Worm (Caenorhabditis elegans) whole organism, L4 larva: ENCODE results near the gene sek-1.

Experiments used
- F26F4.8 ChIP-seq: fragments of 200-800 bp; sonication (Bioruptor generic); conservative IDR thresholded peaks from 2 replicates; pipeline ENCODE4 v1.3.6; 2022; ENCODE audit warnings: missing genetic modification characterization, missing compliant biosample characterization
- F37D6.2 ChIP-seq: sonication (generic microtip); optimal IDR thresholded peaks from 2 replicates; lab custom pipeline; 2016; ENCODE audit warnings: mild to moderate bottlenecking, missing genetic modification characterization, missing compliant biosample characterization
- Y5F2A.4 ChIP-seq: fragments of 200-800 bp; sonication (Bioruptor generic); optimal IDR thresholded peaks from 2 replicates; lab custom pipeline; 2018; ENCODE audit warnings: mild to moderate bottlenecking, missing genetic modification characterization, missing compliant biosample characterization
- Y75B8A.6 ChIP-seq: fragments of 200-800 bp; sonication (Bioruptor generic); IDR thresholded peaks from 2 replicates; pipeline ENCODE4 v1.3.6; 2022; ENCODE audit warnings: missing genetic modification reagents, missing genetic modification characterization, missing compliant biosample characterization
- ZK337.2 ChIP-seq: fragments of 200-800 bp; sonication (Bioruptor generic); IDR thresholded peaks from 2 replicates; pipeline ENCODE4 v1.3.6; 2022; ENCODE audit warnings: missing genetic modification reagents, missing genetic modification characterization, missing compliant biosample characterization
- ZK546.5 ChIP-seq, 2 experiments: sonication (generic microtip); optimal IDR thresholded peaks; 2 replicates each; lab custom pipeline; 2017; ENCODE audit warnings: missing biosample characterization in 2 of 2, missing genetic modification characterization in 2 of 2
- ama-1 ChIP-seq: fragments of 150-350 bp; optimal IDR thresholded peaks from 2 replicates; lab custom pipeline; 2014; ENCODE audit warnings: inconsistent platforms, mixed read lengths
- ceh-20 ChIP-seq: fragments of 200-800 bp; sonication (Bioruptor generic); IDR thresholded peaks from 2 replicates; pipeline ENCODE4 v1.3.6; 2022; ENCODE audit warnings: missing genetic modification reagents, missing genetic modification characterization, missing compliant biosample characterization
- ceh-28 ChIP-seq: fragments of 150-350 bp; optimal IDR thresholded peaks from 2 replicates; lab custom pipeline; 2014; ENCODE audit warnings: missing biosample characterization, missing genetic modification reagents, missing genetic modification characterization
- ceh-82 ChIP-seq: sonication (generic microtip); optimal IDR thresholded peaks from 2 replicates; lab custom pipeline; 2017; ENCODE audit warnings: missing biosample characterization, missing genetic modification characterization
- cey-2 ChIP-seq: sonication (generic microtip); optimal IDR thresholded peaks from 3 replicates; lab custom pipeline; 2017; ENCODE audit warnings: missing genetic modification characterization, mild to moderate bottlenecking, missing compliant biosample characterization, antibody characterized with exemption, borderline replicate concordance; ENCODE audit not compliant: insufficient read depth
- daf-12 ChIP-seq: fragments of 150-350 bp; optimal IDR thresholded peaks from 2 replicates; lab custom pipeline; 2014; ENCODE audit warnings: missing biosample characterization, missing genetic modification reagents, missing genetic modification characterization
- daf-19 ChIP-seq: fragments of 200-800 bp; sonication (Bioruptor generic); conservative IDR thresholded peaks from 2 replicates; pipeline ENCODE4 v1.3.6; 2022; ENCODE audit warnings: missing genetic modification characterization, missing compliant biosample characterization
- daf-8 ChIP-seq: fragments of 200-800 bp; sonication (Bioruptor generic); IDR thresholded peaks from 2 replicates; pipeline ENCODE4 v1.3.6; 2022; ENCODE audit warnings: missing genetic modification characterization, missing compliant biosample characterization
- duxl-1 ChIP-seq: sonication (generic microtip); optimal IDR thresholded peaks from 2 replicates; lab custom pipeline; 2016; ENCODE audit warnings: mild to moderate bottlenecking, missing genetic modification characterization, moderate library complexity, missing compliant biosample characterization; ENCODE audit not compliant: poor library complexity
- dve-1 ChIP-seq: sonication (generic microtip); optimal IDR thresholded peaks from 2 replicates; lab custom pipeline; 2017; ENCODE audit warnings: antibody characterized with exemption, mild to moderate bottlenecking, missing genetic modification characterization, missing compliant biosample characterization; ENCODE audit not compliant: insufficient read depth
- egl-27 ChIP-seq: sonication (generic microtip); optimal IDR thresholded peaks from 3 replicates; lab custom pipeline; 2017; ENCODE audit warnings: missing biosample characterization, missing genetic modification reagents, missing genetic modification characterization
- fkh-10 ChIP-seq: fragments of 150-350 bp; optimal IDR thresholded peaks from 2 replicates; lab custom pipeline; 2014; ENCODE audit warnings: missing biosample characterization, missing genetic modification reagents, missing genetic modification characterization
- hif-1 ChIP-seq, 2 experiments: sonication (generic microtip); optimal IDR thresholded peaks; 2 replicates each; lab custom pipeline; 2016 to 2017; ENCODE audit warnings: missing compliant biosample characterization in 2 of 2, missing genetic modification characterization in 2 of 2, missing genetic modification reagents in 2 of 2, missing genotype in 2 of 2, mild to moderate bottlenecking in 1 of 2
- hlh-30 ChIP-seq: sonication (generic microtip); optimal IDR thresholded peaks from 2 replicates; lab custom pipeline; 2017; ENCODE audit warnings: antibody characterized with exemption, mild to moderate bottlenecking, missing genetic modification characterization, missing compliant biosample characterization; ENCODE audit not compliant: insufficient read depth
- hmg-1.1 ChIP-seq: fragments of 200-800 bp; sonication (Bioruptor generic); IDR thresholded peaks from 2 replicates; pipeline ENCODE4 v1.3.6; 2022; ENCODE audit warnings: missing genetic modification reagents, missing genetic modification characterization, missing compliant biosample characterization
- jun-1 ChIP-seq: fragments of 150-350 bp; optimal IDR thresholded peaks from 2 replicates; lab custom pipeline; 2014; ENCODE audit warnings: missing biosample characterization, missing genetic modification reagents, missing genetic modification characterization
- lin-15B ChIP-seq: fragments of 150-350 bp; sonication (generic microtip); optimal IDR thresholded peaks from 3 replicates; lab custom pipeline; 2014; ENCODE audit warnings: missing biosample characterization, missing genetic modification characterization
- lin-29 ChIP-seq: fragments of 200-800 bp; sonication (Bioruptor generic); IDR thresholded peaks from 2 replicates; pipeline ENCODE4 v1.3.6; 2022; ENCODE audit warnings: missing genetic modification reagents, missing genetic modification characterization, missing compliant biosample characterization
- lir-3 ChIP-seq: sonication (generic microtip); optimal IDR thresholded peaks from 2 replicates; lab custom pipeline; 2016; ENCODE audit warnings: mild to moderate bottlenecking, missing genetic modification characterization, missing compliant biosample characterization
- lsy-2 ChIP-seq, 2 experiments: fragments of 150-350 bp in 1 of 2; sonication (generic microtip) in 1 of 2; optimal IDR thresholded peaks; 2 replicates each; lab custom pipeline; 2014 to 2017; ENCODE audit warnings: missing biosample characterization in 2 of 2, missing genetic modification characterization in 2 of 2
- madf-5 ChIP-seq, 2 experiments: fragments of 200-800 bp; sonication (Bioruptor generic); IDR thresholded peaks; 2 replicates each; pipeline ENCODE4 v1.3.6; 2022; ENCODE audit warnings: missing compliant biosample characterization in 2 of 2, missing genetic modification characterization in 2 of 2
- mep-1 ChIP-seq: fragments of 150-350 bp; sonication (generic microtip); optimal IDR thresholded peaks from 3 replicates; lab custom pipeline; 2014; ENCODE audit warnings: missing biosample characterization, missing genetic modification characterization
- mes-2 ChIP-seq: sonication (generic microtip); optimal IDR thresholded peaks from 2 replicates; lab custom pipeline; 2016; ENCODE audit warnings: missing genotype, mild to moderate bottlenecking, missing genetic modification characterization, missing compliant biosample characterization; ENCODE audit not compliant: poor library complexity, severe bottlenecking
- mxl-2 ChIP-seq: fragments of 200-800 bp; sonication (Bioruptor generic); conservative IDR thresholded peaks from 2 replicates; pipeline ENCODE4 v1.3.6; 2022; ENCODE audit warnings: missing genetic modification reagents, missing genetic modification characterization, missing compliant biosample characterization
- nhr-102 ChIP-seq: sonication (generic microtip); optimal IDR thresholded peaks from 2 replicates; lab custom pipeline; 2016; ENCODE audit warnings: mild to moderate bottlenecking, missing genetic modification characterization, moderate library complexity, missing compliant biosample characterization
- nhr-11 ChIP-seq: fragments of 150-350 bp; optimal IDR thresholded peaks from 2 replicates; lab custom pipeline; 2014; ENCODE audit warnings: missing biosample characterization, missing genetic modification characterization
- nhr-111 ChIP-seq: fragments of 200-800 bp; sonication (Bioruptor generic); optimal IDR thresholded peaks from 2 replicates; lab custom pipeline; 2018; ENCODE audit warnings: mild to moderate bottlenecking, missing genetic modification characterization, missing compliant biosample characterization
- nhr-48 ChIP-seq: sonication (generic microtip); optimal IDR thresholded peaks from 2 replicates; lab custom pipeline; 2016; ENCODE audit warnings: mild to moderate bottlenecking, missing genetic modification characterization, missing compliant biosample characterization
- pha-4 ChIP-seq, 2 experiments: fragments of 150-350 bp in 1 of 2; fragments of 200-800 bp in 1 of 2; sonication (Bioruptor generic) in 1 of 2; IDR thresholded peaks in 1 of 2; optimal IDR thresholded peaks in 1 of 2; 2 replicates each; pipeline versions ENCODE4 v1.3.6 to Lab custom; 2014 to 2022; ENCODE audit warnings: missing genetic modification characterization in 2 of 2, missing genetic modification reagents in 2 of 2, missing biosample characterization in 1 of 2, missing compliant biosample characterization in 1 of 2
- pqm-1 ChIP-seq: sonication (generic microtip); optimal IDR thresholded peaks from 2 replicates; lab custom pipeline; 2017; ENCODE audit warnings: missing biosample characterization, missing genetic modification characterization
- rbr-2 ChIP-seq: sonication (generic microtip); optimal IDR thresholded peaks from 2 replicates; lab custom pipeline; 2016; ENCODE audit warnings: missing genotype, missing genetic modification characterization, missing compliant biosample characterization
- spr-1 ChIP-seq: sonication (generic microtip); optimal IDR thresholded peaks from 2 replicates; lab custom pipeline; 2016; ENCODE audit warnings: mild to moderate bottlenecking, missing genetic modification characterization, missing compliant biosample characterization
- tra-1 ChIP-seq: fragments of 200-800 bp; sonication (Bioruptor generic); IDR thresholded peaks from 2 replicates; pipeline ENCODE4 v1.3.6; 2022; ENCODE audit warnings: missing genetic modification reagents, missing genetic modification characterization, missing compliant biosample characterization
- unc-62 ChIP-seq, 3 experiments: fragments of 150-350 bp in 1 of 3; sonication (generic microtip); optimal IDR thresholded peaks in 2 of 3; peaks in 1 of 3; 1 replicate in 1 of 3; 2 replicates in 2 of 3; lab custom pipeline; 2014 to 2017; ENCODE audit warnings: missing biosample characterization in 3 of 3, missing genetic modification characterization in 3 of 3, missing genetic modification reagents in 3 of 3, missing genotype in 1 of 3
- zag-1 ChIP-seq: fragments of 150-350 bp; optimal IDR thresholded peaks from 2 replicates; lab custom pipeline; 2014; ENCODE audit warnings: missing biosample characterization, missing genetic modification characterization
- zip-11 ChIP-seq: fragments of 200-800 bp; sonication (Bioruptor generic); IDR thresholded peaks from 2 replicates; pipeline ENCODE4 v1.3.6; 2022; ENCODE audit warnings: missing genetic modification characterization, missing compliant biosample characterization
- ztf-7 ChIP-seq: fragments of 150-350 bp; optimal IDR thresholded peaks from 2 replicates; lab custom pipeline; 2014; ENCODE audit warnings: missing biosample characterization, missing genetic modification characterization

sek-1 gene

DNA sequence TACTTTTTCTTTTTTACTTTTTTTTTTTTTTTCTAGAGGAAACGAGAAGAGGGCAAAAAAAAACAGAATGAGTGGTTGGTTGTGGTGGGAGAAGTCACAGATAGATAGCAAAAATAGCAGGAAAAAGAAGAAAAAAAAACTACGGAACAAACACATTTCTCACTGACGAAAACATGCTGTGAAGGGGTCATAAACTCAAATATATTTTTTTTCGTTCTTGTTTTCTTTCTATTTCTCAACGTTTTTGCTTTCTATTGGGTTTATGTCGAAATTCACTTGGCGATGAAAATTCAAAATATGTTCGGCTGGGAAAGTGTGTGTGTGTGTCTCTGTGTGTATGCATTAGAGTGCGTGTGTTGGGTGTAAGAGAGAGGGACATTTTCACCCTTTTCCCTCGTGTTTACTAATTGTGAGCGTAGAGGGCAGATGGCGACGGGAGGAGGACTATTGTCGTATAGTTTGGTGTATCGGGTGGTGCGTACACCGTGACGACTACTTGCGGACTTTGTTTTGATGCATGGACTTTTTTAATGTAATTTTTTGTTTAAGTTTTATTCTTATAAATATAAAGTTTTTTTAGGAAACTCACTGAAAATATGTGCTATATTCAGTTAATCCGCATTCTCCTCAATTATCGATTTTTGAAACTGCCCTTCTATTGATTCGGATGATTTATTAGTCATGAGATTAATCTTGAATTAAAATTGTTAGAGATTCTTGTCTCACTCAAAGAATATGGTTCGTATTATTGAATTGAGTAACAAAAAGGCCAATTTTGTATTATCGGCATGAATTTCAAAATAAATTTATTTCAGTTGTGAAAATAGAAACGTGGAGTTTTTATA, 7.0 kb upstream of the sek-1 start (continued):
- peak in 1 of 2 experiments; percentile 49 for TF ChIP-seq hif-1 (tag; optimal IDR thresholded peaks at IDR 0.05; lab: Kevin White, UChicago)
- no peak for TF ChIP-seq ztf-7
- TF ChIP-seq nhr-102, result no peak
- no peak for TF ChIP-seq lin-29
- no peak for TF ChIP-seq spr-1

DNA sequence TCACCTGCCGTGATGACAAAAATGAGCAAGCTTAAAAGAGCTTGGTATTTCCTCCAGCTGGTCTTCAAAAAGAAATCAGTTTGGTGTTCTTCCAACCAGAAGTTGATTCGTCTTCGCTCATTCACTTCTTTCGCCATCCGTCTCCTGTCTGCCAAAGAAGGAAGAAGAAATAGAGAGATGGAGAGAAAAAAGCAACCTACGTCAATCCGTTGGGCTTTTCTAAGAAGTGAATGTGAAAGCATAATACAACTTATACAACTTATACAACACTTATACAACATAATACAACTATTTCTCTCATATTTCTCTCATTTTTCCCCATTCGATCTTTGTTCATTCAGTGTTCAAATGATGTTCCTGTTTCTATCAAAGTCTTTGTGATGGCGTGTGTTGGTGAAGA, 5.5 kb upstream of the sek-1 start:
- TF ChIP-seq nhr-11 (tag; lab: Kevin White, UChicago), result peak; percentile 26
- no peak for TF ChIP-seq ZK546.5 (tag; optimal IDR thresholded peaks at IDR 0.05; lab: Kevin White, UChicago)
- TF ChIP-seq nhr-48 (tag; lab: Kevin White, UChicago), result no peak
- TF ChIP-seq duxl-1 (tag; lab: Kevin White, UChicago), result no peak
- TF ChIP-seq mep-1 (tag; lab: Kevin White, UChicago), result peak; percentile 36
- no peak for TF ChIP-seq pha-4 (GFP tag; IDR thresholded peaks at IDR 0.05; lab: Robert Waterston, UW)
- no peak for TF ChIP-seq pha-4 (tag; optimal IDR thresholded peaks at IDR 0.05; lab: Kevin White, UChicago)
- no peak for TF ChIP-seq daf-12
- no peak for TF ChIP-seq lin-15B (tag; lab: Kevin White, UChicago)
- TF ChIP-seq, all 104 proteins: peak for 2

DNA sequence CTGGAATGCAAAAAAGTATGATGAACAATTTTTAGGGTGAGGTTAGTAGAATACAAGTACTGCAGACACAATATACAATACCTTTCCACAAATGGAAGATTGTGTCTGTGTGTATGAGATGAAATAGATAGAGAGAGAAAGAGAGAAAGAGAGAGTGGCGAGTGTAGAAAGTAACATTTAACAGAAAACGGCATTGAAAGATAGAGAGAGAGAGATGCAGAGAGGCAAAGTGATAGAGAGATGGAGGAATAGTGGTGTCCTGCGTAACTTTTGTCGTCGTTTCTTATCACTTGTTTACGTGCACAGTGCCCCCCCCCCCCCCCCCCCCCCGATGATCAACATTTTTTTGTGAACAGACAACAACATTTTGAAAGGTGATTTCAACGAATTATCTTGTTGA, 1.8 kb upstream of the sek-1 start:
- peak; percentile 30 for TF ChIP-seq hlh-30 (tag; lab: Kevin White, UChicago)
- no peak for TF ChIP-seq Y5F2A.4 (GFP tag; lab: Kevin White, UChicago)
- no peak for TF ChIP-seq rbr-2 (tag; lab: Kevin White, UChicago)
- no peak for TF ChIP-seq zag-1 (tag; lab: Kevin White, UChicago)
- no peak for TF ChIP-seq jun-1 (tag; lab: Kevin White, UChicago)
- TF ChIP-seq lin-15B (tag; lab: Kevin White, UChicago), result no peak
- TF ChIP-seq lir-3 (tag; lab: Kevin White, UChicago), result no peak
- TF ChIP-seq pha-4 (GFP tag; IDR thresholded peaks at IDR 0.05; lab: Robert Waterston, UW), result peak; percentile 45; the same call in 1 of the 2 replicates
- TF ChIP-seq pha-4 (tag; optimal IDR thresholded peaks at IDR 0.05; lab: Kevin White, UChicago), result no peak
- peak; percentile 60 for TF ChIP-seq mep-1 (tag; lab: Kevin White, UChicago)
- TF ChIP-seq hmg-1.1 (GFP tag; lab: Robert Waterston, UW), result peak; percentile 56
- TF ChIP-seq zip-11, result no peak
- peak; percentile 21 for TF ChIP-seq ztf-7
- peak; percentile 83 for TF ChIP-seq dve-1 (tag; lab: Kevin White, UChicago)
- no peak for TF ChIP-seq daf-8 (GFP tag; lab: Robert Waterston, UW)
- TF ChIP-seq ama-1 (lab: Kevin White, UChicago), result no peak
- peak; percentile 44 for TF ChIP-seq nhr-48 (tag; lab: Kevin White, UChicago)
- no peak for TF ChIP-seq mxl-2
- TF ChIP-seq duxl-1 (tag; lab: Kevin White, UChicago), result no peak
- TF ChIP-seq ceh-20 (GFP tag; lab: Robert Waterston, UW), result no peak
- TF ChIP-seq madf-5 (GFP tag; IDR thresholded peaks at IDR 0.05; lab: Robert Waterston, UW), result no peak
- TF ChIP-seq daf-19 (GFP tag; lab: Robert Waterston, UW), result no peak
- TF ChIP-seq lsy-2 (tag; optimal IDR thresholded peaks at IDR 0.05; lab: Kevin White, UChicago), result peak in 1 of 2 experiments; percentile 56
- TF ChIP-seq F37D6.2 (tag; lab: Kevin White, UChicago), result no peak
- TF ChIP-seq fkh-10 (GFP tag; lab: Kevin White, UChicago), result no peak
- TF ChIP-seq Y75B8A.6 (GFP tag; lab: Robert Waterston, UW), result no peak
- no peak for TF ChIP-seq ceh-28 (tag; lab: Kevin White, UChicago)
- no peak for TF ChIP-seq cey-2 (tag; lab: Kevin White, UChicago)
- TF ChIP-seq mes-2 (tag; lab: Kevin White, UChicago), result peak; percentile 68
- TF ChIP-seq tra-1 (GFP tag; lab: Robert Waterston, UW), result 0 out of 2 replicates have a peak, but pooled peaks have one; percentile 50
- TF ChIP-seq unc-62 (GFP tag; optimal IDR thresholded peaks at IDR 0.05 in 1 of 2; lab: Kevin White, UChicago), result peak in 1 of 2 experiments; percentile 75
- no peak for TF ChIP-seq unc-62 (tag; optimal IDR thresholded peaks at IDR 0.05; lab: Kevin White, UChicago)
- TF ChIP-seq F26F4.8 (GFP tag; lab: Robert Waterston, UW), result no peak
- TF ChIP-seq nhr-111, result no peak
- TF ChIP-seq ceh-82 (tag; lab: Kevin White, UChicago), result no peak
- peak; percentile 50 for TF ChIP-seq pqm-1
- peak in 1 of 2 experiments; percentile 26 for TF ChIP-seq hif-1 (tag; optimal IDR thresholded peaks at IDR 0.05; lab: Kevin White, UChicago)
- no peak for TF ChIP-seq egl-27 (tag; lab: Kevin White, UChicago)
- TF ChIP-seq ZK337.2 (GFP tag; lab: Robert Waterston, UW), result no peak
